Fruit fly (Drosophila melanogaster) whole organism, embryonic: ENCODE results near the gene CG16972.
A peak's percentile ranks its signal among the peaks of the same experiment; 100 is the strongest.

Source experiments
- Aef1 ChIP-seq: fragments of 200-800 bp; sonication (Bioruptor generic); IDR thresholded peaks from 3 replicates; pipeline ENCODE4 v1.3.6; 2022; ENCODE audit warnings: missing biosample characterization, missing genetic modification characterization
- Awh ChIP-seq: fragments of 200-800 bp; sonication (Bioruptor generic); IDR thresholded peaks from 2 replicates; pipeline ENCODE4, ENCODE4 v1.3.6; 2022; ENCODE audit warnings: missing biosample characterization, missing genetic modification characterization
- CG10431 ChIP-seq: fragments of 200-800 bp; sonication (Bioruptor generic); optimal IDR thresholded peaks from 3 replicates; lab custom pipeline; 2018; ENCODE audit warnings: missing biosample characterization, mild to moderate bottlenecking, missing genetic modification characterization
- CG12236 ChIP-seq: fragments of 200-800 bp; sonication (Bioruptor generic); optimal IDR thresholded peaks from 2 replicates; lab custom pipeline; 2016; ENCODE audit warnings: missing biosample characterization, missing genetic modification characterization
- CG12299 ChIP-seq: fragments of 200-800 bp; sonication (Bioruptor generic); optimal IDR thresholded peaks from 2 replicates; lab custom pipeline; 2018; ENCODE audit warnings: missing biosample characterization, mild to moderate bottlenecking, missing genetic modification characterization
- CG13296 ChIP-seq: fragments of 200-800 bp; sonication (Bioruptor generic); optimal IDR thresholded peaks from 3 replicates; lab custom pipeline; 2018; ENCODE audit warnings: missing biosample characterization, mild to moderate bottlenecking, missing genetic modification characterization
- CG14014 ChIP-seq: fragments of 200-800 bp; sonication (Bioruptor generic); IDR thresholded peaks from 2 replicates; pipeline ENCODE4 v1.3.6; 2022; ENCODE audit warnings: missing biosample characterization, missing genetic modification characterization
- CG15073 ChIP-seq: fragments of 200-800 bp; sonication (Bioruptor generic); optimal IDR thresholded peaks from 2 replicates; lab custom pipeline; 2016; ENCODE audit warnings: missing biosample characterization, missing genetic modification characterization
- CG16863 ChIP-seq: fragments of 200-800 bp; sonication (Bioruptor generic); optimal IDR thresholded peaks from 3 replicates; lab custom pipeline; 2016; ENCODE audit warnings: missing biosample characterization, missing genetic modification characterization
- CG17612 ChIP-seq: fragments of 200-800 bp; sonication (Bioruptor generic); IDR thresholded peaks from 2 replicates; pipeline ENCODE4 v1.3.6; 2022; ENCODE audit warnings: missing biosample characterization, missing genetic modification characterization
- CG30020 ChIP-seq: fragments of 200-800 bp; optimal IDR thresholded peaks from 2 replicates; lab custom pipeline; 2019; ENCODE audit warnings: missing biosample characterization, mild to moderate bottlenecking, missing genetic modification characterization, moderate library complexity
- CG30403 ChIP-seq: fragments of 200-800 bp; sonication (Bioruptor generic); optimal IDR thresholded peaks from 3 replicates; lab custom pipeline; 2016; ENCODE audit warnings: missing biosample characterization, missing genetic modification characterization
- CG4617 ChIP-seq: fragments of 200-800 bp; sonication (Bioruptor generic); optimal IDR thresholded peaks from 3 replicates; lab custom pipeline; 2016; ENCODE audit warnings: missing biosample characterization, missing genetic modification characterization, borderline replicate concordance
- CG4707 ChIP-seq: fragments of 200-800 bp; sonication (Bioruptor generic); optimal IDR thresholded peaks from 2 replicates; lab custom pipeline; 2018; ENCODE audit warnings: missing biosample characterization, mild to moderate bottlenecking, missing genetic modification characterization, moderate library complexity
- CG4730 ChIP-seq: fragments of 200-800 bp; sonication (Bioruptor generic); IDR thresholded peaks from 2 replicates; pipeline ENCODE4 v1.3.6; 2022; ENCODE audit warnings: missing biosample characterization, missing genetic modification characterization
- CG6689 ChIP-seq: fragments of 200-800 bp; sonication (Bioruptor generic); IDR thresholded peaks from 2 replicates; pipeline ENCODE4 v1.3.6; 2022; ENCODE audit warnings: missing biosample characterization, missing genetic modification characterization
- CG7745 ChIP-seq: fragments of 200-800 bp; sonication (Bioruptor generic); optimal IDR thresholded peaks from 2 replicates; lab custom pipeline; 2018; ENCODE audit warnings: missing biosample characterization, mild to moderate bottlenecking, missing genetic modification characterization, moderate library complexity
- CG7928 ChIP-seq: fragments of 200-800 bp; sonication (Bioruptor generic); optimal IDR thresholded peaks from 2 replicates; lab custom pipeline; 2017; ENCODE audit warnings: missing biosample characterization, mild to moderate bottlenecking, missing genetic modification characterization
- CG9437 ChIP-seq: fragments of 200-800 bp; sonication (Bioruptor generic); optimal IDR thresholded peaks from 2 replicates; lab custom pipeline; 2018; ENCODE audit warnings: missing biosample characterization, mild to moderate bottlenecking, missing genetic modification characterization
- CkIIα-i1 ChIP-seq: fragments of 200-800 bp; sonication (Bioruptor generic); IDR thresholded peaks from 2 replicates; pipeline ENCODE4 v1.3.6; 2022; ENCODE audit warnings: missing biosample characterization, missing genetic modification characterization
- Elba2 ChIP-seq: fragments of 200-800 bp; sonication (Bioruptor generic); optimal IDR thresholded peaks from 3 replicates; lab custom pipeline; 2016; ENCODE audit warnings: missing biosample characterization, missing genetic modification characterization
- Ets65A ChIP-seq: fragments of 200-800 bp; sonication (Bioruptor generic); peaks from one replicate; lab custom pipeline; 2016; ENCODE audit warnings: missing biosample characterization, missing genetic modification characterization
- MBD-R2 ChIP-seq: fragments of 200-800 bp; sonication (Bioruptor generic); IDR thresholded peaks from 2 replicates; pipeline ENCODE4 v1.3.6; 2022; ENCODE audit warnings: missing biosample characterization, missing genetic modification characterization
- MESR4 ChIP-seq: fragments of 200-800 bp; sonication (Bioruptor generic); optimal IDR thresholded peaks from 2 replicates; lab custom pipeline; 2018; ENCODE audit warnings: missing biosample characterization, mild to moderate bottlenecking, missing genetic modification characterization, moderate library complexity
- YL-1 ChIP-seq: fragments of 200-800 bp; sonication (Bioruptor generic); optimal IDR thresholded peaks from 3 replicates; lab custom pipeline; 2017; ENCODE audit warnings: missing biosample characterization, mild to moderate bottlenecking, missing genetic modification characterization
- amos ChIP-seq: fragments of 200-800 bp; sonication (Bioruptor generic); IDR thresholded peaks from 2 replicates; pipeline ENCODE4 v1.3.6; 2022; ENCODE audit warnings: missing biosample characterization, missing genetic modification characterization; ENCODE audit not compliant: partially characterized antibody
- ara ChIP-seq: fragments of 200-800 bp; sonication (Bioruptor generic); IDR thresholded peaks from 2 replicates; pipeline ENCODE4 v1.3.6; 2022; ENCODE audit warnings: missing biosample characterization, missing genetic modification characterization
- ato ChIP-seq: fragments of 200-800 bp; sonication (Bioruptor generic); IDR thresholded peaks from 2 replicates; pipeline ENCODE4 v1.3.6; 2022; ENCODE audit warnings: missing biosample characterization, missing genetic modification characterization; ENCODE audit not compliant: partially characterized antibody
- cad ChIP-seq: fragments of >200 bp; optimal IDR thresholded peaks from 2 replicates; lab custom pipeline; 2017; ENCODE audit warnings: missing biosample characterization, missing genetic modification characterization
- dysf ChIP-seq: fragments of 200-800 bp; sonication (Bioruptor generic); IDR thresholded peaks from 3 replicates; pipeline ENCODE4 v1.3.6; 2022; ENCODE audit warnings: missing biosample characterization, missing genetic modification characterization
- en ChIP-seq: fragments of 200-800 bp; sonication (Bioruptor generic); optimal IDR thresholded peaks from 2 replicates; lab custom pipeline; 2016; ENCODE audit warnings: missing biosample characterization, missing genetic modification characterization
- exex ChIP-seq: fragments of 200-800 bp; sonication (Bioruptor generic); optimal IDR thresholded peaks from 4 replicates; lab custom pipeline; 2018; ENCODE audit warnings: missing biosample characterization, mild to moderate bottlenecking, missing genetic modification characterization, moderate library complexity
- fd102C ChIP-seq: fragments of 200-800 bp; sonication (Bioruptor generic); optimal IDR thresholded peaks from 2 replicates; lab custom pipeline; 2018; ENCODE audit warnings: missing biosample characterization, mild to moderate bottlenecking, missing genetic modification characterization, moderate library complexity
- ham ChIP-seq: fragments of 200-800 bp; sonication (Bioruptor generic); IDR thresholded peaks from 2 replicates; pipeline ENCODE4 v1.3.6; 2022; ENCODE audit warnings: missing biosample characterization, missing genetic modification characterization
- mld ChIP-seq: fragments of 200-800 bp; sonication (Bioruptor generic); IDR thresholded peaks from 3 replicates; pipeline ENCODE4 v1.3.6; 2022; ENCODE audit warnings: missing biosample characterization, missing genetic modification characterization; ENCODE audit not compliant: partially characterized antibody
- p53 ChIP-seq: fragments of 200-800 bp; sonication (Bioruptor generic); optimal IDR thresholded peaks from 2 replicates; lab custom pipeline; 2016; ENCODE audit warnings: missing biosample characterization, missing genetic modification characterization
- pan ChIP-seq, 4 experiments: fragments of >200 bp in 3 of 4; fragments of 200-800 bp in 1 of 4; sonication (Bioruptor generic) in 1 of 4; optimal IDR thresholded peaks in 3 of 4; IDR thresholded peaks in 1 of 4; 2 replicates each; pipeline versions ENCODE4 v1.3.6 to Lab custom; 2017 to 2022; ENCODE audit warnings: missing biosample characterization in 2 of 4, missing genetic modification characterization in 2 of 4, mixed read lengths in 1 of 4
- repo ChIP-seq: fragments of 200-800 bp; sonication (Bioruptor generic); optimal IDR thresholded peaks from 2 replicates; lab custom pipeline; 2016; ENCODE audit warnings: missing biosample characterization, missing genetic modification characterization
- sisA ChIP-seq: fragments of 200-800 bp; sonication (Bioruptor generic); IDR thresholded peaks from 2 replicates; pipeline ENCODE4 v1.3.6; 2022; ENCODE audit warnings: missing biosample characterization, missing genetic modification characterization
- ssp ChIP-seq: fragments of 200-800 bp; sonication (Bioruptor generic); IDR thresholded peaks from 2 replicates; pipeline ENCODE4 v1.3.6; 2022; ENCODE audit warnings: missing biosample characterization, missing genetic modification characterization
- stc ChIP-seq: fragments of 200-800 bp; sonication (Bioruptor generic); IDR thresholded peaks from 2 replicates; pipeline ENCODE4 v1.3.6; 2022; ENCODE audit warnings: missing biosample characterization, missing genetic modification characterization
- trem ChIP-seq: fragments of 200-800 bp; optimal IDR thresholded peaks from 3 replicates; lab custom pipeline; 2019; ENCODE audit warnings: missing biosample characterization, mild to moderate bottlenecking, missing genetic modification characterization, moderate library complexity
- wdn ChIP-seq: fragments of 200-800 bp; sonication (Bioruptor generic); IDR thresholded peaks from 2 replicates; pipeline ENCODE4 v1.3.6; 2022; ENCODE audit warnings: missing biosample characterization, missing genetic modification characterization

The CG16972 gene

dm6 chr2L:13202960-13203436 lies at the start of gene CG16972:
CG16972 (minus strand) TSS chr2L:13203295.
- no peak for TF ChIP-seq wdn (GFP tag; lab: Robert Waterston, UW)
- TF ChIP-seq CG6689 (GFP tag; lab: Robert Waterston, UW), result 0 out of 2 replicates have a peak, but pooled peaks have one; percentile 12
- TF ChIP-seq CG4617 (GFP tag; lab: Kevin White, UChicago), result peak; percentile 71
- TF ChIP-seq ham (GFP tag; lab: Robert Waterston, UW), result no peak
- TF ChIP-seq mld, result 0 out of 3 replicates have a peak, but pooled peaks have one; percentile 29
- TF ChIP-seq CG12299, result peak; percentile 40
- TF ChIP-seq cad, result no peak
- TF ChIP-seq exex (tag; lab: Kevin White, UChicago), result no peak
- no peak for TF ChIP-seq CG7745 (tag; lab: Kevin White, UChicago)
- no peak for TF ChIP-seq fd102C (GFP tag; lab: Kevin White, UChicago)
- no peak for TF ChIP-seq repo (GFP tag; lab: Kevin White, UChicago)
- no peak for TF ChIP-seq Ets65A (GFP tag; lab: Kevin White, UChicago)
- TF ChIP-seq CG30020, result no peak
- TF ChIP-seq MBD-R2 (GFP tag; lab: Robert Waterston, UW), result peak; percentile 44
- no peak for TF ChIP-seq CG4730 (GFP tag; lab: Robert Waterston, UW)
- peak; percentile 5 for TF ChIP-seq YL-1
- TF ChIP-seq CG12236 (GFP tag; lab: Kevin White, UChicago), result no peak
- no peak for TF ChIP-seq stc
- TF ChIP-seq ato, result no peak
- TF ChIP-seq CG17612 (GFP tag; lab: Robert Waterston, UW), result no peak
- 0 out of 2 replicates have a peak, but pooled peaks have one; percentile 9 for TF ChIP-seq amos
- no peak for TF ChIP-seq CG10431 (GFP tag; lab: Kevin White, UChicago)
- TF ChIP-seq CG9437 (GFP tag; lab: Kevin White, UChicago), result peak; percentile 29
- peak; percentile 89 for TF ChIP-seq CG4707 (GFP tag; lab: Kevin White, UChicago)
- TF ChIP-seq CG7928 (GFP tag; lab: Kevin White, UChicago), result no peak
- no peak for TF ChIP-seq Aef1 (GFP tag; lab: Robert Waterston, UW)
- TF ChIP-seq dysf (GFP tag; lab: Robert Waterston, UW), result peak; percentile 40; the same call in 1 of the 3 replicates
- no peak for TF ChIP-seq ssp
- peak; percentile 64 for TF ChIP-seq MESR4 (GFP tag; lab: Kevin White, UChicago)
- TF ChIP-seq CG14014 (GFP tag; lab: Robert Waterston, UW), result 0 out of 2 replicates have a peak, but pooled peaks have one; percentile 13
- TF ChIP-seq Elba2 (GFP tag; lab: Kevin White, UChicago), result peak; percentile 30
- TF ChIP-seq CkIIα-i1 (GFP tag; lab: Robert Waterston, UW), result no peak
- TF ChIP-seq en, result no peak
- 0 out of 2 replicates have a peak, but pooled peaks have one; percentile 9 for TF ChIP-seq Awh
- TF ChIP-seq ara (GFP tag; lab: Robert Waterston, UW), result 0 out of 2 replicates have a peak, but pooled peaks have one; percentile 1
- TF ChIP-seq CG30403 (GFP tag; lab: Kevin White, UChicago), result peak; percentile 50
- no peak for TF ChIP-seq pan (optimal IDR thresholded peaks at IDR 0.05; lab: Kevin White, UChicago)
- peak in 1 of 2 experiments; percentile 53 for TF ChIP-seq pan (GFP tag; optimal IDR thresholded peaks at IDR 0.05 in 1 of 2, IDR thresholded peaks at IDR 0.05 in 1 of 2)
- no peak for TF ChIP-seq CG15073 (GFP tag; lab: Kevin White, UChicago)
- peak; percentile 43 for TF ChIP-seq trem (tag; lab: Kevin White, UChicago)
- no peak for TF ChIP-seq p53 (GFP tag; lab: Kevin White, UChicago)
- TF ChIP-seq CG16863 (GFP tag; lab: Kevin White, UChicago), result no peak
- no peak for TF ChIP-seq CG13296 (GFP tag; lab: Kevin White, UChicago)
- TF ChIP-seq sisA (GFP tag; lab: Robert Waterston, UW), result no peak
